Worm (Caenorhabditis elegans) whole organism, L2 larva: ENCODE measurements around the gene hsp-1.

ENCODE experiments used
- ZK546.5 ChIP-seq: sonication (generic microtip); optimal IDR thresholded peaks from 2 replicates; lab custom pipeline; 2017; ENCODE audit warnings: missing biosample characterization, missing genetic modification characterization
- ama-1 ChIP-seq: fragments of 150-350 bp; optimal IDR thresholded peaks from 2 replicates; lab custom pipeline; 2018; ENCODE audit warnings: inconsistent platforms
- egl-27 ChIP-seq: sonication (generic microtip); optimal IDR thresholded peaks from 3 replicates; lab custom pipeline; 2017; ENCODE audit warnings: missing biosample characterization, missing genetic modification reagents, missing genetic modification characterization
- elt-1 ChIP-seq: fragments of 150-350 bp; optimal IDR thresholded peaks from 2 replicates; lab custom pipeline; 2014; ENCODE audit warnings: missing biosample characterization, missing genetic modification characterization
- gmeb-1 ChIP-seq: fragments of 150-350 bp; optimal IDR thresholded peaks from 2 replicates; lab custom pipeline; 2014; ENCODE audit warnings: missing biosample characterization, missing genetic modification characterization
- mab-5 ChIP-seq: fragments of 150-350 bp; optimal IDR thresholded peaks from 2 replicates; lab custom pipeline; 2014; ENCODE audit warnings: missing biosample characterization, missing genetic modification characterization
- mdl-1 ChIP-seq, 2 experiments: fragments of 150-350 bp in 1 of 2; sonication (generic microtip) in 1 of 2; optimal IDR thresholded peaks; 2 replicates each; lab custom pipeline; 2017; ENCODE audit warnings: missing biosample characterization in 2 of 2, missing genetic modification characterization in 2 of 2
- nhr-10 ChIP-seq: sonication (generic microtip); optimal IDR thresholded peaks from 2 replicates; lab custom pipeline; 2017; ENCODE audit warnings: missing biosample characterization, missing genetic modification characterization
- nhr-237 ChIP-seq: fragments of 150-350 bp; optimal IDR thresholded peaks from 2 replicates; lab custom pipeline; 2014; ENCODE audit warnings: missing biosample characterization, missing genetic modification characterization
- unc-62 ChIP-seq: fragments of 150-350 bp; optimal IDR thresholded peaks from 2 replicates; lab custom pipeline; 2014; ENCODE audit warnings: missing biosample characterization, missing genetic modification reagents, missing genetic modification characterization
- ztf-11 ChIP-seq: sonication (generic microtip); optimal IDR thresholded peaks from 2 replicates; lab custom pipeline; 2017; ENCODE audit warnings: missing biosample characterization, missing genetic modification characterization

DNA sequence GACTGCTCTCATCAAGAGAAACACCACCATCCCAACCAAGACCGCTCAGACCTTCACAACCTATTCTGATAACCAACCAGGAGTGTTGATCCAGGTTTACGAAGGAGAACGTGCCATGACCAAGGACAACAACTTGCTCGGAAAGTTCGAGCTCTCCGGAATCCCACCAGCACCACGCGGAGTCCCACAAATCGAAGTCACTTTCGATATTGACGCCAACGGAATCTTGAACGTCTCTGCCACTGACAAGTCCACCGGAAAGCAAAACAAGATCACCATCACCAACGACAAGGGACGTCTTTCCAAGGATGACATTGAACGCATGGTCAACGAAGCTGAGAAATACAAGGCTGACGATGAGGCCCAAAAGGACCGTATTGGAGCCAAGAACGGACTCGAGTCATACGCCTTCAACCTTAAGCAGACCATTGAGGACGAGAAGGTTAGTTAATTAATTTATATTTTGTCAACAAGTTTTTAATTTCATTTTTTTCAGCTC is 1.7 kb downstream of the hsp-1 start:
- TF ChIP-seq nhr-237 (tag; lab: Kevin White, UChicago): no peak
- no peak for TF ChIP-seq ztf-11 (tag; lab: Kevin White, UChicago)
- peak; percentile 90 for TF ChIP-seq ama-1 (lab: Kevin White, UChicago)
- TF ChIP-seq elt-1 (tag; lab: Kevin White, UChicago): no peak
- TF ChIP-seq nhr-10: no peak
- TF ChIP-seq mab-5: no peak
- no peak for TF ChIP-seq ZK546.5
- no peak for TF ChIP-seq mdl-1 (tag; optimal IDR thresholded peaks at IDR 0.05; lab: Kevin White, UChicago)
- no peak for TF ChIP-seq gmeb-1 (tag; lab: Kevin White, UChicago)
- TF ChIP-seq egl-27 (tag; lab: Kevin White, UChicago): no peak
- TF ChIP-seq unc-62 (GFP tag; lab: Kevin White, UChicago): no peak
